Fruit fly (Drosophila melanogaster): ENCODE data around the gene Mur11Da.

The Mur11Da gene

DNA sequence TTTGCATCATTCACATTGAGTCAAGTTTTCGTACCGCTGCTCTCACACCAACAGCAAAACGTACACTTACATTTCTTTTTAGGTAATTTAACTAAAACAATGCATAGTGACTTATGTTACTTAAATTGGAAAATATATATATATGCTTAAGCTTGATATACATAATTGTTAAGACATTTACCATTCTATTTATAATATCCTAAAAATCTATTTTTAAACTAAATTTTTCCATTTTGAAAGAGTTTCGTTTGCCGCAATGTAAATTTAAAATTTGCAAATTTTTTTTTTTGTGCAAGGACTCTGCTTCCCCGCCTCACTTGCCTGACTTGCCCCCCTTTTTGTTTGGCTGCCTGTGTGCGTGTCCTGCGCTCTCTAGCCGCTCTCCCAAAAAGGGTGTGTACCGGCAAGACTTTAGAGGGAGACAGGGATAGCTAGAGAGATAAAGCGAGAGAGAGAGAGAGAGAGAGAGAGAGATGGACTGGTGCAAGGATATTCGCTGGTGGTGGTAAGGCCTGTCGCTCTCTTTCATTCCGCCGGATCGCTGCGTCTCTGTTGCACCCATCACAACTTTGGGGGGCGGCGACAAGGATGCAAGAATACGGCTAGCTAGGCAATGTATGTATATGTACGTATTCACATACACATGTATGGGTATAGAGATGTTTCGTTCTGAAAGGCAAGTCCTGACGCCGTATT, 29.7 kb upstream of the Mur11Da start:
- TF ChIP-seq esn (GFP tag; optimal IDR thresholded peaks at IDR 0.05) (peak; percentile 4), CG32006 (GFP tag; optimal IDR thresholded peaks at IDR 0.05) (no peak), Hr38 (GFP tag; optimal IDR thresholded peaks at IDR 0.05) (no peak), CG3032 (tag; optimal IDR thresholded peaks at IDR 0.05) (peak; percentile 2), Sox14 (GFP tag; optimal IDR thresholded peaks at IDR 0.05) (no peak), CG8319 (GFP tag; optimal IDR thresholded peaks at IDR 0.05) (no peak), CG15336 (GFP tag; IDR thresholded peaks at IDR 0.05) (no peak), CG8119 (GFP tag; IDR thresholded peaks at IDR 0.05) (no peak), Ets96B (tag; optimal IDR thresholded peaks at IDR 0.05) (peak; percentile 4), eg (GFP tag; IDR thresholded peaks at IDR 0.05) (no peak), fkh (GFP tag; optimal IDR thresholded peaks at IDR 0.05) (no peak), CG31627 (GFP tag; optimal IDR thresholded peaks at IDR 0.05) (no peak), CG4318 (GFP tag; optimal IDR thresholded peaks at IDR 0.05) (no peak), CG16779 (tag; optimal IDR thresholded peaks at IDR 0.05) (no peak), Met (GFP tag; optimal IDR thresholded peaks at IDR 0.05) (no peak), Eip78C (GFP tag) (peak; percentile 44), CG11294 (GFP tag; IDR thresholded peaks at IDR 0.05) (no peak)

DNA sequence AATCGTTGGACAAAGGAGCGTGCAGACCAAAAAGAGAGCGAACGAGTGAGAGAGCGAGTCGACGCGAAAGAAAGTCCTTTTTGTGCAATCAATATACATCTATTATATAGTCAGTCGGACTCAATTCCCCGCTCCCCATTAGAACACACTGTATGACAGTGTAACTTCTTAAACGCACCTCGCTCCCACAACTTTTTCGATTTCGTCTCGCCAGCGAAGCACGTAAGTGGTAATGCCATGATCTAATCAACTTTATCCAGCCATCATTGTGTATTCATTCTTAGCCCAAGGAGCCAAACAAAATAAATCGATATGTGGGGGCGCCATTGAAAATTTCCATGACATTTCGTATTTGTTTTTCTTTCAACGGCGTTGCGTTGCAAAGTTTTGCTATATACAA, 28.7 kb upstream of the Mur11Da start:
- no peak for TF ChIP-seq eg (GFP tag; IDR thresholded peaks at IDR 0.05)
- no peak for TF ChIP-seq topi (GFP tag; optimal IDR thresholded peaks at IDR 0.05)
- no peak for TF ChIP-seq cyc (GFP tag; optimal IDR thresholded peaks at IDR 0.05)
- TF ChIP-seq CG6792 (GFP tag; optimal IDR thresholded peaks at IDR 0.05) = no peak
- TF ChIP-seq CG16779 (tag; optimal IDR thresholded peaks at IDR 0.05) = no peak
- TF ChIP-seq Eip93F (GFP tag; optimal IDR thresholded peaks at IDR 0.05) = no peak
- no peak for TF ChIP-seq spab (GFP tag; optimal IDR thresholded peaks at IDR 0.05)
- TF ChIP-seq svp (GFP tag) = no peak
- TF ChIP-seq fkh (GFP tag; optimal IDR thresholded peaks at IDR 0.05) = no peak
- TF ChIP-seq Hr39 (GFP tag; optimal IDR thresholded peaks at IDR 0.05) = no peak
- no peak for TF ChIP-seq lz (GFP tag; optimal IDR thresholded peaks at IDR 0.05)
- no peak for TF ChIP-seq Smox (GFP tag; optimal IDR thresholded peaks at IDR 0.05)
- no peak for TF ChIP-seq dsx (GFP tag; optimal IDR thresholded peaks at IDR 0.05; ENCODE audit: poor library complexity, severe bottlenecking)
- TF ChIP-seq acj6 (GFP tag; optimal IDR thresholded peaks at IDR 0.05) = no peak
- TF ChIP-seq CG15336 (GFP tag; IDR thresholded peaks at IDR 0.05) = no peak
- no peak for TF ChIP-seq CG6276 (GFP tag; optimal IDR thresholded peaks at IDR 0.05)
- no peak for TF ChIP-seq ss (GFP tag; optimal IDR thresholded peaks at IDR 0.05)
- no peak for TF ChIP-seq CG11902 (GFP tag; optimal IDR thresholded peaks at IDR 0.05)
- TF ChIP-seq Sox14 (GFP tag; optimal IDR thresholded peaks at IDR 0.05) = no peak
- TF ChIP-seq Ets96B (tag; optimal IDR thresholded peaks at IDR 0.05) = no peak

DNA sequence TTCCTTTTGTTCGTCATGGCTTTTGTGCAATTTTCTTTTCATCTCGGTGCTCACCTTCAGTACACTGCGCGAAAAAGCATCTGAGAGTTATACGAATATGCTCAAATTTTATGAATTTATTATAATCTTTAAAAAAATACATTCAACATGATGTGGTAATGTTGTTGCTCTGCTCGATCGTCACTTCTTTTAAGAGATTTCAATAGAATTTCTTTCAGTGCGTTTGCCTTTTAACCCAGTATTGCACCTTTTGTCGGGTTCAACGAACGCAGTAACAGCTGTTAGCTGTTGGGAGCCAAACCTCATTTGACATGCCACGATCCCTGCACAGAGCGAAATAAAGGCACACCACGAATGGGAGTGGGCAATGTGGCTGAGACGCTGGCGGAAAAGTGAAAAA, 27.7 kb upstream of the Mur11Da start:
- TF ChIP-seq CG11762 (GFP tag; optimal IDR thresholded peaks at IDR 0.05; ENCODE audit: insufficient read depth) = no peak
- TF ChIP-seq Ets96B (tag; optimal IDR thresholded peaks at IDR 0.05) = no peak
- TF ChIP-seq Sox15 (GFP tag; optimal IDR thresholded peaks at IDR 0.05) = no peak
- peak; percentile 16 for TF ChIP-seq CG10669 (GFP tag; optimal IDR thresholded peaks at IDR 0.05)
- peak; percentile 8 for TF ChIP-seq CG31627 (GFP tag; optimal IDR thresholded peaks at IDR 0.05)
- no peak for TF ChIP-seq CG4318 (GFP tag; optimal IDR thresholded peaks at IDR 0.05)
- peak; percentile 25 for TF ChIP-seq Met (GFP tag; optimal IDR thresholded peaks at IDR 0.05)
- TF ChIP-seq CG8119 (GFP tag; IDR thresholded peaks at IDR 0.05) = no peak
- TF ChIP-seq Hr39 (GFP tag; optimal IDR thresholded peaks at IDR 0.05) = peak; percentile 6
- peak; percentile 3 for TF ChIP-seq achi (GFP tag; optimal IDR thresholded peaks at IDR 0.05)
- TF ChIP-seq OdsH (GFP tag; optimal IDR thresholded peaks at IDR 0.05) = peak; percentile 24
- TF ChIP-seq pdm3 (GFP tag; optimal IDR thresholded peaks at IDR 0.05) = peak; percentile 23
- no peak for TF ChIP-seq dac (GFP tag; optimal IDR thresholded peaks at IDR 0.05)
- no peak for TF ChIP-seq fd59A (GFP tag; optimal IDR thresholded peaks at IDR 0.05)
- TF ChIP-seq topi (GFP tag; optimal IDR thresholded peaks at IDR 0.05) = peak; percentile 41
- TF ChIP-seq net (GFP tag; optimal IDR thresholded peaks at IDR 0.05) = no peak
- no peak for TF ChIP-seq CG8319 (GFP tag; optimal IDR thresholded peaks at IDR 0.05)
- no peak for TF ChIP-seq CG34406 (GFP tag; optimal IDR thresholded peaks at IDR 0.05)
- TF ChIP-seq CG11294 (GFP tag; IDR thresholded peaks at IDR 0.05) = no peak
- TF ChIP-seq CG9139 (GFP tag; optimal IDR thresholded peaks at IDR 0.05) = no peak
- TF ChIP-seq Eip78C (GFP tag) = peak; percentile 55
- TF ChIP-seq svp (GFP tag) = peak; percentile 57
- TF ChIP-seq CG1621 (tag; optimal IDR thresholded peaks at IDR 0.05) = no peak
- TF ChIP-seq CG11902 (GFP tag; optimal IDR thresholded peaks at IDR 0.05) = no peak
- peak; percentile 18 for TF ChIP-seq Smox (GFP tag; optimal IDR thresholded peaks at IDR 0.05)
- TF ChIP-seq esn (GFP tag; optimal IDR thresholded peaks at IDR 0.05) = peak; percentile 19
- TF ChIP-seq Gug (GFP tag; IDR thresholded peaks at IDR 0.05) = no peak
- peak; percentile 1 for TF ChIP-seq Hr4 (GFP tag; optimal IDR thresholded peaks at IDR 0.05)
- TF ChIP-seq acj6 (GFP tag; optimal IDR thresholded peaks at IDR 0.05) = peak; percentile 13
- TF ChIP-seq CG3919 (GFP tag; optimal IDR thresholded peaks at IDR 0.05) = peak; percentile 3
- peak; percentile 18 for TF ChIP-seq spab (GFP tag; optimal IDR thresholded peaks at IDR 0.05)

All from whole organism, prepupa.